Fruit fly (Drosophila melanogaster): Measurements from ENCODE around the gene caps.

DNA sequence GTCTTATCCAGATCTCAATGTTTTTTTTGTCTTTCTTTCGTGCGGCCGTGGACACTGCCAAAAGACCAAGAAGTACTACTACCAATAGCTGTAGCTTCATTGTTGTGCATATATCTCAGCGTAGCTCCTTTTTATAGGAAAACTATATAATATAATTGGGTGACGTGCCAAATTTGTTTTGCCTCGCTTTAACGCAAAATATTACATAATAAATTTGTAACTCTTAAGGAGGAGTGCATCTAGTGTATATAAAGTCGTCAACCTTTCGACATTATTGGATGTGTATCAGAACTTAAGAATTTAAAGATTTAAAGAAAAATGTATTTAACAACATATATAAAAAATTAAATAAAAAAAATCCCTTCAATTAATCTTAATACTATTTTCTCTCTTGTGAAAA is 71.6 kb downstream of the caps start, which contains the start of gene CG43147:
- no peak for TF ChIP-seq CG8478 (optimal IDR thresholded peaks at IDR 0.05)
- TF ChIP-seq CTCF (optimal IDR thresholded peaks at IDR 0.05) = no peak

All from S2 (cell line).